Worm (Caenorhabditis elegans) whole organism, L2 larva: ENCODE data around the gene yif-1.

Experiments used
- F13H6.1 ChIP-seq: sonication (generic microtip); optimal IDR thresholded peaks from 2 replicates; lab custom pipeline; 2016; ENCODE audit warnings: missing genetic modification characterization, missing compliant biosample characterization
- Y55F3AM.14 ChIP-seq: fragments of 200-800 bp; sonication (Bioruptor generic); optimal IDR thresholded peaks from 2 replicates; lab custom pipeline; 2018; ENCODE audit warnings: mild to moderate bottlenecking, missing genetic modification characterization, missing compliant biosample characterization
- blmp-1 ChIP-seq: sonication (generic microtip); optimal IDR thresholded peaks from 2 replicates; lab custom pipeline; 2017; ENCODE audit warnings: missing genetic modification characterization, mild to moderate bottlenecking, missing compliant biosample characterization, antibody characterized with exemption, moderate library complexity; ENCODE audit not compliant: insufficient read depth
- dmd-4 ChIP-seq: sonication (generic microtip); optimal IDR thresholded peaks from 2 replicates; lab custom pipeline; 2017; ENCODE audit warnings: missing biosample characterization, missing genetic modification characterization
- egl-27 ChIP-seq: sonication (generic microtip); optimal IDR thresholded peaks from 3 replicates; lab custom pipeline; 2017; ENCODE audit warnings: missing biosample characterization, missing genetic modification reagents, missing genetic modification characterization
- gmeb-1 ChIP-seq: fragments of 150-350 bp; optimal IDR thresholded peaks from 2 replicates; lab custom pipeline; 2014; ENCODE audit warnings: missing biosample characterization, missing genetic modification characterization
- nhr-10 ChIP-seq: sonication (generic microtip); optimal IDR thresholded peaks from 2 replicates; lab custom pipeline; 2017; ENCODE audit warnings: missing biosample characterization, missing genetic modification characterization
- nhr-11 ChIP-seq: fragments of 150-350 bp; optimal IDR thresholded peaks from 2 replicates; lab custom pipeline; 2014; ENCODE audit warnings: missing biosample characterization, missing genetic modification characterization
- nhr-237 ChIP-seq: fragments of 150-350 bp; optimal IDR thresholded peaks from 2 replicates; lab custom pipeline; 2014; ENCODE audit warnings: missing biosample characterization, missing genetic modification characterization
- nhr-6 ChIP-seq: fragments of 150-350 bp; optimal IDR thresholded peaks from 2 replicates; lab custom pipeline; 2014; ENCODE audit warnings: missing biosample characterization, missing genetic modification characterization
- skn-1 ChIP-seq: sonication (generic microtip); optimal IDR thresholded peaks from 2 replicates; lab custom pipeline; 2017; ENCODE audit warnings: missing biosample characterization, missing genetic modification characterization
- sma-3 ChIP-seq: sonication (generic microtip); optimal IDR thresholded peaks from 2 replicates; lab custom pipeline; 2016; ENCODE audit warnings: missing genetic modification reagents, missing genetic modification characterization, missing compliant biosample characterization
- unc-62 ChIP-seq: fragments of 150-350 bp; optimal IDR thresholded peaks from 2 replicates; lab custom pipeline; 2014; ENCODE audit warnings: missing biosample characterization, missing genetic modification reagents, missing genetic modification characterization
- ztf-11 ChIP-seq: sonication (generic microtip); optimal IDR thresholded peaks from 2 replicates; lab custom pipeline; 2017; ENCODE audit warnings: missing biosample characterization, missing genetic modification characterization

DNA sequence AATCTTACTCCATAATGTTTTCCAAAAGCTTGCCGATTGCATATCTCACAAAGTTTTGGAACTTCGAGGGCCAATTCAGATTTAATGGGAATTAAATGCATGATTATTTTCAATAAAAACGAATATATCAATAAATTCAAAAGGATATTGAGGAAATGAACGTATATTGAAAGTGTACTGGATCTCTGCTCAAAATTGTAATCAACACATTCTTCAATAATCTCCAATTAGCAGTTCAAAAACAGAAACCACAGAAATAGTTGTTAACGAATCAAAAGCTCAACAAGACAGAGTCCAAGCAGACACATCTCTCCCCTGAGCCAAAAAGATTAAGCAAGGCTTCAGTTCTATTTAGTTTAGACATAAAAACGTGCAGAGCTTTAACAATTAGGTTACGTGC, 15.8 kb upstream of the yif-1 start, which contains the start of gene nhr-192:
- no peak for TF ChIP-seq egl-27 (tag; lab: Kevin White, UChicago)
- no peak for TF ChIP-seq nhr-10 (tag; lab: Kevin White, UChicago)
- no peak for TF ChIP-seq unc-62
- TF ChIP-seq nhr-11 (tag; lab: Kevin White, UChicago), result no peak
- no peak for TF ChIP-seq ztf-11 (tag; lab: Kevin White, UChicago)
- no peak for TF ChIP-seq skn-1
- TF ChIP-seq sma-3 (GFP tag; lab: Kevin White, UChicago), result no peak
- TF ChIP-seq nhr-6 (tag; lab: Kevin White, UChicago), result no peak
- TF ChIP-seq gmeb-1, result no peak
- no peak for TF ChIP-seq dmd-4 (tag; lab: Kevin White, UChicago)
- no peak for TF ChIP-seq blmp-1 (tag; lab: Kevin White, UChicago)
- no peak for TF ChIP-seq Y55F3AM.14 (GFP tag; lab: Kevin White, UChicago)
- no peak for TF ChIP-seq nhr-237 (tag; lab: Kevin White, UChicago)
- TF ChIP-seq F13H6.1, result no peak
